Worm (Caenorhabditis elegans): ENCODE measurements around the gene col-43.

- TF ChIP-seq atf-7 (tag; optimal IDR thresholded peaks at IDR 0.05) (no peak), ets-4 (GFP tag; optimal IDR thresholded peaks at IDR 0.05) (no peak), F57A8.1 (GFP tag; optimal IDR thresholded peaks at IDR 0.05) (no peak)
Observed at ce11 chrV:8054130-8054529, 3.4 kb upstream of the col-43 start, which contains the start of gene ZC513.2.
